Fruit fly (Drosophila melanogaster) whole organism, embryonic: ENCODE results near the gene CSN6.

Experiments used
- Ada2b ChIP-seq: fragments of 200-800 bp; sonication (Bioruptor generic); IDR thresholded peaks from 2 replicates; pipeline ENCODE4 v1.3.6; 2022; ENCODE audit warnings: missing biosample characterization, missing genetic modification characterization
- Adf1 ChIP-seq: fragments of 200-800 bp; sonication (Bioruptor generic); IDR thresholded peaks from 2 replicates; pipeline ENCODE4 v1.3.6; 2022; ENCODE audit warnings: missing biosample characterization, missing genetic modification characterization
- Awh ChIP-seq: fragments of 200-800 bp; sonication (Bioruptor generic); IDR thresholded peaks from 2 replicates; pipeline ENCODE4, ENCODE4 v1.3.6; 2022; ENCODE audit warnings: missing biosample characterization, missing genetic modification characterization
- B-H1 ChIP-seq: fragments of 200-800 bp; sonication (Bioruptor generic); IDR thresholded peaks from 3 replicates; pipeline ENCODE4 v1.3.6; 2022; ENCODE audit warnings: missing biosample characterization, missing genetic modification characterization
- CG10431 ChIP-seq: fragments of 200-800 bp; sonication (Bioruptor generic); optimal IDR thresholded peaks from 3 replicates; lab custom pipeline; 2018; ENCODE audit warnings: missing biosample characterization, mild to moderate bottlenecking, missing genetic modification characterization
- CG12299 ChIP-seq: fragments of 200-800 bp; sonication (Bioruptor generic); optimal IDR thresholded peaks from 2 replicates; lab custom pipeline; 2018; ENCODE audit warnings: missing biosample characterization, mild to moderate bottlenecking, missing genetic modification characterization
- CG1233 ChIP-seq: fragments of 200-800 bp; sonication (Bioruptor generic); optimal IDR thresholded peaks from 4 replicates; lab custom pipeline; 2018; ENCODE audit warnings: missing biosample characterization, mild to moderate bottlenecking, missing genetic modification characterization
- CG12659 ChIP-seq: fragments of 200-800 bp; sonication (Bioruptor generic); optimal IDR thresholded peaks from 3 replicates; lab custom pipeline; 2017; ENCODE audit warnings: mild to moderate bottlenecking, missing biosample characterization, missing genetic modification reagents, missing genetic modification characterization
- CG12769 ChIP-seq: fragments of 200-800 bp; sonication (Bioruptor generic); optimal IDR thresholded peaks from 2 replicates; lab custom pipeline; 2019; ENCODE audit warnings: missing biosample characterization, mild to moderate bottlenecking, missing genetic modification characterization, moderate library complexity
- CG15269 ChIP-seq: fragments of 200-800 bp; sonication (Bioruptor generic); optimal IDR thresholded peaks from 2 replicates; lab custom pipeline; 2018; ENCODE audit warnings: missing biosample characterization, mild to moderate bottlenecking, missing genetic modification characterization, moderate library complexity
- CG17385 ChIP-seq: fragments of 200-800 bp; sonication (Bioruptor generic); optimal IDR thresholded peaks from 3 replicates; lab custom pipeline; 2018; ENCODE audit warnings: missing biosample characterization, mild to moderate bottlenecking, missing genetic modification characterization
- CG17802 ChIP-seq: fragments of 200-800 bp; sonication (Bioruptor generic); optimal IDR thresholded peaks from 2 replicates; lab custom pipeline; 2018; ENCODE audit warnings: missing biosample characterization, mild to moderate bottlenecking, missing genetic modification characterization, moderate library complexity
- CG17912 ChIP-seq: fragments of 200-800 bp; sonication (Bioruptor generic); optimal IDR thresholded peaks from 2 replicates; lab custom pipeline; 2018; ENCODE audit warnings: missing biosample characterization, mild to moderate bottlenecking, missing genetic modification characterization
- CG2875 ChIP-seq: fragments of 200-800 bp; sonication (Bioruptor generic); optimal IDR thresholded peaks from 2 replicates; lab custom pipeline; 2017; ENCODE audit warnings: missing biosample characterization, mild to moderate bottlenecking, missing genetic modification characterization, missing genetic modification reagents
- CG2889 ChIP-seq: fragments of 200-800 bp; sonication (Bioruptor generic); IDR thresholded peaks from 3 replicates; pipeline ENCODE4 v1.3.6; 2022; ENCODE audit warnings: missing biosample characterization, missing genetic modification characterization
- CG31441 ChIP-seq: fragments of 200-800 bp; sonication (Bioruptor generic); IDR thresholded peaks from 2 replicates; pipeline ENCODE4 v1.3.6; 2022; ENCODE audit warnings: missing biosample characterization, missing genetic modification characterization
- CG33557 ChIP-seq: fragments of 200-800 bp; sonication (Bioruptor generic); optimal IDR thresholded peaks from 2 replicates; lab custom pipeline; 2019; ENCODE audit warnings: missing biosample characterization, mild to moderate bottlenecking, missing genetic modification characterization, moderate library complexity
- CG42726 ChIP-seq: fragments of 200-800 bp; sonication (Bioruptor generic); IDR thresholded peaks from 2 replicates; pipeline ENCODE4 v1.3.6; 2022; ENCODE audit warnings: missing biosample characterization, missing genetic modification characterization; ENCODE audit not compliant: partially characterized antibody
- CG4360 ChIP-seq: fragments of 200-800 bp; sonication (Bioruptor generic); IDR thresholded peaks from 2 replicates; pipeline ENCODE4 v1.3.6; 2022; ENCODE audit warnings: missing biosample characterization, missing genetic modification characterization
- CG5180 ChIP-seq: fragments of 200-800 bp; sonication (Bioruptor generic); optimal IDR thresholded peaks from 3 replicates; lab custom pipeline; 2017; ENCODE audit warnings: missing biosample characterization, missing genetic modification characterization, mild to moderate bottlenecking, moderate library complexity, missing genetic modification reagents
- CG6813 ChIP-seq: fragments of 200-800 bp; sonication (Bioruptor generic); optimal IDR thresholded peaks from 2 replicates; lab custom pipeline; 2017; ENCODE audit warnings: missing biosample characterization, missing genetic modification characterization, mild to moderate bottlenecking, moderate library complexity, missing genetic modification reagents
- CrebB ChIP-seq: fragments of 200-800 bp; sonication (Bioruptor generic); optimal IDR thresholded peaks from 3 replicates; lab custom pipeline; 2018; ENCODE audit warnings: missing biosample characterization, mild to moderate bottlenecking, missing genetic modification characterization
- Dref ChIP-seq: fragments of 200-800 bp; sonication (Bioruptor generic); IDR thresholded peaks from 2 replicates; pipeline ENCODE4 v1.3.6; 2022; ENCODE audit warnings: missing biosample characterization, missing genetic modification characterization
- E2f2 ChIP-seq: fragments of 200-800 bp; sonication (Bioruptor generic); IDR thresholded peaks from 2 replicates; pipeline ENCODE4 v1.3.6; 2022; ENCODE audit warnings: missing biosample characterization, missing genetic modification characterization
- Fer3 ChIP-seq: fragments of 200-800 bp; sonication (Bioruptor generic); optimal IDR thresholded peaks from 2 replicates; lab custom pipeline; 2018; ENCODE audit warnings: missing biosample characterization, mild to moderate bottlenecking, missing genetic modification characterization, moderate library complexity
- HHEX ChIP-seq: fragments of 200-800 bp; sonication (Bioruptor generic); optimal IDR thresholded peaks from 3 replicates; lab custom pipeline; 2017; ENCODE audit warnings: missing biosample characterization, mild to moderate bottlenecking, missing genetic modification characterization, missing genetic modification reagents
- Hey ChIP-seq: fragments of 200-800 bp; sonication (Bioruptor generic); optimal IDR thresholded peaks from 3 replicates; lab custom pipeline; 2018; ENCODE audit warnings: missing biosample characterization, mild to moderate bottlenecking, missing genetic modification characterization
- Hr78 ChIP-seq, 2 experiments: fragments of 200-800 bp in 1 of 2; fragments of >200 bp in 1 of 2; sonication (Bioruptor generic) in 1 of 2; optimal IDR thresholded peaks; 2 replicates each; lab custom pipeline; 2017 to 2019; ENCODE audit warnings: missing biosample characterization in 2 of 2, missing genetic modification characterization in 2 of 2, mild to moderate bottlenecking in 1 of 2, moderate library complexity in 1 of 2
- Kr ChIP-seq: fragments of 200-800 bp; sonication (Bioruptor generic); optimal IDR thresholded peaks from 2 replicates; lab custom pipeline; 2017; ENCODE audit warnings: missing biosample characterization, mild to moderate bottlenecking, missing genetic modification characterization
- Lpt ChIP-seq: fragments of >200 bp; optimal IDR thresholded peaks from 2 replicates; lab custom pipeline; 2018; ENCODE audit warnings: missing biosample characterization, missing genetic modification characterization
- Mad ChIP-seq: fragments of 200-800 bp; sonication (Bioruptor generic); optimal IDR thresholded peaks from 2 replicates; lab custom pipeline; 2016; ENCODE audit warnings: missing biosample characterization, missing genetic modification characterization
- Med ChIP-seq: fragments of 200-800 bp; sonication (Bioruptor generic); peaks from one replicate; lab custom pipeline; 2016; ENCODE audit warnings: missing biosample characterization, missing genetic modification characterization, mild to moderate bottlenecking, inconsistent platforms, moderate library complexity
- Sox100B ChIP-seq: fragments of 200-800 bp; sonication (Bioruptor generic); optimal IDR thresholded peaks from 3 replicates; lab custom pipeline; 2018; ENCODE audit warnings: missing biosample characterization, mild to moderate bottlenecking, missing genetic modification characterization
- bsh ChIP-seq, 2 experiments: fragments of 200-800 bp; sonication (Bioruptor generic); optimal IDR thresholded peaks; 2 replicates each; lab custom pipeline; 2017 to 2018; ENCODE audit warnings: mild to moderate bottlenecking in 2 of 2, missing biosample characterization in 2 of 2, missing genetic modification characterization in 2 of 2, moderate library complexity in 1 of 2
- chinmo ChIP-seq: fragments of 200-800 bp; sonication (Bioruptor generic); IDR thresholded peaks from 4 replicates; pipeline ENCODE4 v1.3.6; 2022; ENCODE audit warnings: missing biosample characterization, missing genetic modification characterization; ENCODE audit not compliant: partially characterized antibody
- dimm ChIP-seq: fragments of 200-800 bp; sonication (Bioruptor generic); IDR thresholded peaks from 2 replicates; pipeline ENCODE4 v1.3.6; 2022; ENCODE audit warnings: missing biosample characterization, missing genetic modification characterization
- fd3F ChIP-seq: fragments of 200-800 bp; sonication (Bioruptor generic); optimal IDR thresholded peaks from 2 replicates; lab custom pipeline; 2018; ENCODE audit warnings: missing biosample characterization, mild to moderate bottlenecking, missing genetic modification characterization, moderate library complexity
- ftz-f1 ChIP-seq: fragments of 200-800 bp; sonication (Bioruptor generic); optimal IDR thresholded peaks from 2 replicates; lab custom pipeline; 2016; ENCODE audit warnings: missing biosample characterization, missing genetic modification characterization
- gcm2 ChIP-seq: fragments of 200-800 bp; sonication (Bioruptor generic); optimal IDR thresholded peaks from 2 replicates; lab custom pipeline; 2016; ENCODE audit warnings: missing biosample characterization, missing genetic modification characterization
- gfzf ChIP-seq: fragments of 200-800 bp; sonication (Bioruptor generic); optimal IDR thresholded peaks from 2 replicates; lab custom pipeline; 2016; ENCODE audit warnings: missing biosample characterization, mild to moderate bottlenecking, missing genetic modification characterization, moderate library complexity
- hkb ChIP-seq, 2 experiments: fragments of 200-800 bp in 1 of 2; fragments of >200 bp in 1 of 2; sonication (Bioruptor generic) in 1 of 2; IDR thresholded peaks in 1 of 2; optimal IDR thresholded peaks in 1 of 2; 2 replicates each; pipeline versions ENCODE4 v1.3.6 to Lab custom; 2017 to 2022; ENCODE audit warnings: missing biosample characterization in 1 of 2, missing genetic modification characterization in 1 of 2
- kni ChIP-seq: fragments of 200-800 bp; sonication (Bioruptor generic); optimal IDR thresholded peaks from 3 replicates; lab custom pipeline; 2017; ENCODE audit warnings: mild to moderate bottlenecking, missing biosample characterization, missing genetic modification reagents, missing genetic modification characterization
- repo ChIP-seq: fragments of 200-800 bp; sonication (Bioruptor generic); optimal IDR thresholded peaks from 2 replicates; lab custom pipeline; 2016; ENCODE audit warnings: missing biosample characterization, missing genetic modification characterization
- sens ChIP-seq: fragments of 200-800 bp; sonication (Bioruptor generic); peaks from one replicate; lab custom pipeline; 2016; ENCODE audit warnings: missing biosample characterization, missing genetic modification characterization
- so ChIP-seq: fragments of 200-800 bp; sonication (Bioruptor generic); IDR thresholded peaks from 3 replicates; pipeline ENCODE4 v1.3.6; 2022; ENCODE audit warnings: missing biosample characterization, missing genetic modification characterization
- trem ChIP-seq: fragments of 200-800 bp; optimal IDR thresholded peaks from 3 replicates; lab custom pipeline; 2019; ENCODE audit warnings: missing biosample characterization, mild to moderate bottlenecking, missing genetic modification characterization, moderate library complexity
- vvl ChIP-seq: fragments of 200-800 bp; sonication (Bioruptor generic); IDR thresholded peaks from 2 replicates; pipeline ENCODE4 v1.3.6; 2022; ENCODE audit warnings: missing biosample characterization, missing genetic modification characterization
- wek ChIP-seq: fragments of 200-800 bp; sonication (Bioruptor generic); optimal IDR thresholded peaks from 3 replicates; lab custom pipeline; 2018; ENCODE audit warnings: missing biosample characterization, mild to moderate bottlenecking, missing genetic modification characterization, moderate library complexity

The CSN6 gene

DNA sequence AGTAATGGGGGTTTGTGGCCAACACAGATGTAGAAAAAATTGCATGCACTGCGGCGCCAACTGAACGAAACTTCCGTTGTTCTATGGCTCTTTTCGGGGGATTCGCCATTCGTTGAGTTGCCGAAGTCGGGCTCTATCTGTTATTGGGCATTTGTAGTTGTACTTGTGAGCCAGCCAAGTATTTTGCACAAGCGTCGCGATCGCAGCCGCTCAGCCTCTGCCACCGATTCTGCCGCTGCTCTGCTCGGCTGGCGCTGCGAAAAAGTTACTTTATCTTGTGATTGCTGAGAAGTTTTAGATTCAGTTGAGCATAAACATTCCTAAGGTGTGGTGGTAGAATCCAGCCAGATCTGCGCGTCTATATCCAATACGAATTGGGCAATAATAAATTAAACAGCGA, 10.7 kb upstream of the CSN6 start, which contains the start of gene CG33110 (continued):
- TF ChIP-seq Adf1 (GFP tag; lab: Robert Waterston, UW), result peak; percentile 64
- TF ChIP-seq chinmo (GFP tag; lab: Robert Waterston, UW), result peak; percentile 90; the same call in 3 of the 4 replicates

DNA sequence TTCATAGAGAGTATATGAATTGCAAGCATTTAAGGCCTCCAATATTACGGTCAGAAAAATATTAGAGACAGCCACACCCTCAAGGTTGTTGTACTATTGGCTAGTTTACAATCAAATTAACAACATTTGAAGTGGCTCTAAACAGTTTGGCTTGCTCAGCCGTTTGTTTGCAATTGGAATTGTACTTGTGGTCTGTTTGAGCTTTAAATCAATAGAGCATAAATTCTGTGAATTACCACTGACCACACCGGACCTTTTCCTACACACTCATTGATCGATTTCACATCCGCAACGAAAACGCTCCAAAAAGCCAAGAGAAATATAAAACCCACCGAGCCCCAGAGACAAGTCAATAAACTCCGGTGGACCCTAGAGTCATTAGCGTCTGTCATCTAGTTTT, 7.0 kb upstream of the CSN6 start:
- peak; percentile 26; the same call in 1 of the 2 replicates for TF ChIP-seq E2f2 (GFP tag; lab: Robert Waterston, UW)
- TF ChIP-seq Hr78 (GFP tag; optimal IDR thresholded peaks at IDR 0.05; lab: Kevin White, UChicago), result peak in 1 of 2 experiments; percentile 7
- TF ChIP-seq CG17385, result peak; percentile 38
- no peak for TF ChIP-seq CG17802
- peak; percentile 11 for TF ChIP-seq CG1233 (GFP tag; lab: Kevin White, UChicago)
- peak; percentile 2 for TF ChIP-seq Fer3 (tag; lab: Kevin White, UChicago)
- peak in 1 of 2 experiments; percentile 2 for TF ChIP-seq bsh (GFP tag; optimal IDR thresholded peaks at IDR 0.05; lab: Kevin White, UChicago)
- TF ChIP-seq CG10431 (GFP tag; lab: Kevin White, UChicago), result peak; percentile 47
- TF ChIP-seq CG17912, result peak; percentile 20
- peak; percentile 56 for TF ChIP-seq kni (GFP tag; lab: Kevin White, UChicago)
- TF ChIP-seq CG4360 (GFP tag; lab: Robert Waterston, UW), result no peak
- TF ChIP-seq CG2875 (GFP tag; lab: Kevin White, UChicago), result peak; percentile 3
- TF ChIP-seq vvl (GFP tag; lab: Robert Waterston, UW), result no peak
- 0 out of 2 replicates have a peak, but pooled peaks have one; percentile 33 for TF ChIP-seq Awh (GFP tag; lab: Robert Waterston, UW)
- TF ChIP-seq CG6813, result peak; percentile 25
- TF ChIP-seq gcm2 (GFP tag; lab: Kevin White, UChicago), result no peak
- no peak for TF ChIP-seq Hey (tag; lab: Kevin White, UChicago)
- no peak for TF ChIP-seq trem (tag; lab: Kevin White, UChicago)
- TF ChIP-seq CG31441 (GFP tag; lab: Robert Waterston, UW), result no peak
- TF ChIP-seq Kr (GFP tag; lab: Kevin White, UChicago), result no peak
- TF ChIP-seq Dref (GFP tag; lab: Robert Waterston, UW), result no peak
- peak; percentile 35 for TF ChIP-seq CrebB
- TF ChIP-seq wek (GFP tag; lab: Kevin White, UChicago), result peak; percentile 58
- peak; percentile 52 for TF ChIP-seq CG5180
- peak; percentile 75 for TF ChIP-seq Med (GFP tag; lab: Kevin White, UChicago)
- TF ChIP-seq so, result no peak
- no peak for TF ChIP-seq gfzf (GFP tag; lab: Kevin White, UChicago)
- TF ChIP-seq CG33557 (GFP tag; lab: Kevin White, UChicago), result peak; percentile 22
- no peak for TF ChIP-seq B-H1 (GFP tag; lab: Robert Waterston, UW)
- TF ChIP-seq dimm (GFP tag; lab: Robert Waterston, UW), result no peak
- no peak for TF ChIP-seq Ada2b (GFP tag; lab: Robert Waterston, UW)
- peak; percentile 6 for TF ChIP-seq CG12769 (tag; lab: Kevin White, UChicago)
- TF ChIP-seq ftz-f1 (GFP tag; lab: Kevin White, UChicago), result no peak
- no peak for TF ChIP-seq CG12299 (tag; lab: Kevin White, UChicago)
- peak; percentile 17 for TF ChIP-seq fd3F
- no peak for TF ChIP-seq CG2889 (GFP tag; lab: Robert Waterston, UW)
- peak; percentile 56 for TF ChIP-seq CG15269
- TF ChIP-seq sens (GFP tag; lab: Kevin White, UChicago), result peak; percentile 15
- no peak for TF ChIP-seq hkb (optimal IDR thresholded peaks at IDR 0.05; lab: Kevin White, UChicago)
- TF ChIP-seq hkb (GFP tag; IDR thresholded peaks at IDR 0.05; lab: Robert Waterston, UW), result peak; percentile 53; the same call in 1 of the 2 replicates
- TF ChIP-seq CG12659 (GFP tag; lab: Kevin White, UChicago), result peak; percentile 21
- no peak for TF ChIP-seq CG42726
- TF ChIP-seq Mad, result no peak
- no peak for TF ChIP-seq repo (GFP tag; lab: Kevin White, UChicago)
- TF ChIP-seq Lpt (GFP tag; lab: Kevin White, UChicago), result no peak
- peak; percentile 9 for TF ChIP-seq HHEX (GFP tag; lab: Kevin White, UChicago)
- peak; percentile 22 for TF ChIP-seq Sox100B (GFP tag; lab: Kevin White, UChicago)
